Worm (Caenorhabditis elegans) whole organism, L4/young adult: Measurements from ENCODE around the gene csn-6.

Experiments used
- W03F9.2 ChIP-seq: fragments of 150-350 bp; optimal IDR thresholded peaks from 2 replicates; lab custom pipeline; 2014; ENCODE audit warnings: missing biosample characterization, missing genetic modification characterization
- dao-5 ChIP-seq: sonication (generic microtip); optimal IDR thresholded peaks from 2 replicates; lab custom pipeline; 2016; ENCODE audit warnings: missing genotype, missing genetic modification characterization, moderate library complexity, missing compliant biosample characterization
- him-1 ChIP-seq: sonication (generic microtip); optimal IDR thresholded peaks from 2 replicates; lab custom pipeline; 2016; ENCODE audit warnings: missing genotype, missing genetic modification reagents, missing genetic modification characterization, missing compliant biosample characterization

- TF ChIP-seq him-1 (tag; lab: Kevin White, UChicago): no peak
- no peak for TF ChIP-seq dao-5 (tag; lab: Kevin White, UChicago)
- TF ChIP-seq W03F9.2 (tag; lab: Kevin White, UChicago): no peak
Measured at ce11 chrIV:13272494-13272893, 28.1 kb upstream of the csn-6 start, which contains the start of gene unc-26.
